Worm (Caenorhabditis elegans) whole organism, midembryonic: ENCODE data around the gene iglr-2.

Source experiments
- cog-1 ChIP-seq: sonication (generic microtip); optimal IDR thresholded peaks from 2 replicates; lab custom pipeline; 2016; ENCODE audit warnings: missing genetic modification characterization, missing compliant biosample characterization
- flt-1 ChIP-seq: fragments of 200-800 bp; sonication (Bioruptor generic); IDR thresholded peaks from 2 replicates; pipeline ENCODE4 v1.3.6; 2022; ENCODE audit warnings: missing genetic modification characterization, missing compliant biosample characterization
- ref-1 ChIP-seq: fragments of 200-800 bp; sonication (Bioruptor generic); conservative IDR thresholded peaks from 2 replicates; pipeline ENCODE4 v1.3.6; 2022; ENCODE audit warnings: missing genetic modification reagents, missing genetic modification characterization, missing compliant biosample characterization
- tab-1 ChIP-seq: fragments of 200-800 bp; sonication (Bioruptor generic); IDR thresholded peaks from 2 replicates; pipeline ENCODE4 v1.3.6; 2022; ENCODE audit warnings: missing genetic modification characterization, missing compliant biosample characterization
- ztf-23 ChIP-seq: fragments of 200-800 bp; sonication (Bioruptor generic); IDR thresholded peaks from 2 replicates; pipeline ENCODE4 v1.3.6; 2022; ENCODE audit warnings: missing genetic modification reagents, missing genetic modification characterization, missing compliant biosample characterization
- ztf-29 ChIP-seq: fragments of 200-800 bp; sonication (Bioruptor generic); IDR thresholded peaks from 2 replicates; pipeline ENCODE4 v1.3.6; 2022; ENCODE audit warnings: missing genetic modification reagents, missing genetic modification characterization, missing compliant biosample characterization

ce11 chrIII:8321225-8321624, 9.9 kb downstream of the iglr-2 start:
- TF ChIP-seq ztf-23 (GFP tag; lab: Robert Waterston, UW) (no peak), ztf-29 (GFP tag; lab: Robert Waterston, UW) (no peak), flt-1 (no peak), cog-1 (tag; lab: Kevin White, UChicago) (no peak), tab-1 (GFP tag; lab: Robert Waterston, UW) (no peak), ref-1 (GFP tag; lab: Robert Waterston, UW) (no peak)
